Fruit fly (Drosophila melanogaster): ENCODE results near the gene CG12523.

Gene CG12523

dm6 chr3L:10848712-10849377, 47.9 kb downstream of the CG12523 start:
- TF ChIP-seq noc (tag; optimal IDR thresholded peaks at IDR 0.05) = no peak

dm6 chr3L:10849620-10850302, 48.8 kb downstream of the CG12523 start:
- no peak for TF ChIP-seq noc (tag; optimal IDR thresholded peaks at IDR 0.05)

- TF ChIP-seq noc (tag; optimal IDR thresholded peaks at IDR 0.05) = no peak
Measured at dm6 chr3L:10851107-10851762, 50.2 kb downstream of the CG12523 start.

dm6 chr3L:10851853-10852346, 50.9 kb downstream of the CG12523 start:
- TF ChIP-seq noc (tag; optimal IDR thresholded peaks at IDR 0.05) = no peak

All from whole organism, larva.